Worm (Caenorhabditis elegans): ENCODE data around the gene ZC262.13.

DNA sequence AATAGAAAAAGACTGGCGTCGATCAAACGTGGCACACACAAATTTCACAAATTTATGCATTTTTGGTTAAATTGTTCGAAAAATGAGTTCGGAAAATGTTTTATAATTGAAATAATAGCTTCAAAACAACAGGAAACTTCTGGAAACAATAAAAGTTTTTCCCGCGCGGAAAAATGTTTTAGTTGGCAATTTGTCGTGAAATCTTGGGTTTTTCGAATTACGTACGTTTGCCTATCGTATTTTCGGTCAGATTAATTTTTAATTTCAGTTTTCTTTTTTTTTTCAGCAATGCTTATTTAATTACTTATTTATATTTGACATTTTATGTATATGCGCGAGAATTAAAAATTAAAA lies 29.4 kb downstream of the ZC262.13 start:
- TF ChIP-seq snpc-4 (tag; optimal IDR thresholded peaks at IDR 0.05): no peak
- TF ChIP-seq egl-27 (tag; optimal IDR thresholded peaks at IDR 0.05): no peak
- no peak for TF ChIP-seq elt-1 (tag; optimal IDR thresholded peaks at IDR 0.05)
- no peak for TF ChIP-seq unc-62 (GFP tag; optimal IDR thresholded peaks at IDR 0.05)
- no peak for TF ChIP-seq blmp-1 (tag; optimal IDR thresholded peaks at IDR 0.05; ENCODE audit: insufficient read depth)
- TF ChIP-seq aly-2 (tag; optimal IDR thresholded peaks at IDR 0.05): no peak
- no peak for TF ChIP-seq lin-39 (tag; optimal IDR thresholded peaks at IDR 0.05)

All from whole organism, L2 larva.